Fruit fly (Drosophila melanogaster) Kc167 (cell line): Measurements from ENCODE around the gene Gba1a.

Experiments
- Myc ChIP-seq: fragments of >200 bp; optimal IDR thresholded peaks from 2 replicates; lab custom pipeline; 2017; ENCODE audit warnings: missing external identifiers
- Sin3A ChIP-seq: fragments of >200 bp; optimal IDR thresholded peaks from 2 replicates; lab custom pipeline; 2018; ENCODE audit warnings: missing external identifiers
- h ChIP-seq: fragments of >200 bp; optimal IDR thresholded peaks from 3 replicates; lab custom pipeline; 2018; ENCODE audit warnings: missing external identifiers
- insv ChIP-seq: fragments of >200 bp; optimal IDR thresholded peaks from 3 replicates; lab custom pipeline; 2018; ENCODE audit warnings: missing external identifiers
- psq ChIP-seq: fragments of >200 bp; optimal IDR thresholded peaks from 2 replicates; lab custom pipeline; 2017; ENCODE audit warnings: missing external identifiers
- ttk ChIP-seq: sonication (Bioruptor generic); optimal IDR thresholded peaks from 2 replicates; lab custom pipeline; 2017; ENCODE audit warnings: missing external identifiers

Gba1a gene

dm6 chr3R:23669401-23670216 lies 30.8 kb upstream of the Gba1a start, which contains the start of gene CG31145:
CG31145 (minus strand) TSS chr3R:23669659.
- TF ChIP-seq ttk (lab: Kevin White, UChicago), result no peak
- TF ChIP-seq psq, result no peak
- no peak for TF ChIP-seq insv (lab: Kevin White, UChicago)
- TF ChIP-seq h, result no peak
- TF ChIP-seq Sin3A (lab: Kevin White, UChicago), result no peak
- no peak for TF ChIP-seq Myc

DNA sequence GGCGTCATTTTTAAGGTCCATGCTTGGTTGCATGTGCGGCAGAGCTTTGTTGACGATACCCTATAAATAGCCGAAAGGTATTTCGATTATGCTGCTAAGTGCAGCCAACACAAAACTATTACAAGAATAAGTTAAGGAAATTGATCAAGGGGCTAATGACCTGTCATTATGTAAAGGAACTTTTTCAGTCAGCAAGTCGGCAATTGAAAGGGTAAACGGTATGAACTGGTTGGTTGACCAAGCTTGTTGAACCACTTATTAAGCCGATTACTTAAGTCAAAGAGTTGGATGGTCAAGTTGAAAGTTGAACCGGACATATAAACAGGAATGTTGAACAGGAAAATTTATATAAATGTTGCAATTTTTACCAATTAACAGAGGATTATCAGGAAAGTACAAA lies 27.3 kb upstream of the Gba1a start:
- TF ChIP-seq h (no peak), psq (no peak), Myc (no peak), ttk (lab: Kevin White, UChicago) (no peak), Sin3A (lab: Kevin White, UChicago) (no peak), insv (lab: Kevin White, UChicago) (no peak)

DNA sequence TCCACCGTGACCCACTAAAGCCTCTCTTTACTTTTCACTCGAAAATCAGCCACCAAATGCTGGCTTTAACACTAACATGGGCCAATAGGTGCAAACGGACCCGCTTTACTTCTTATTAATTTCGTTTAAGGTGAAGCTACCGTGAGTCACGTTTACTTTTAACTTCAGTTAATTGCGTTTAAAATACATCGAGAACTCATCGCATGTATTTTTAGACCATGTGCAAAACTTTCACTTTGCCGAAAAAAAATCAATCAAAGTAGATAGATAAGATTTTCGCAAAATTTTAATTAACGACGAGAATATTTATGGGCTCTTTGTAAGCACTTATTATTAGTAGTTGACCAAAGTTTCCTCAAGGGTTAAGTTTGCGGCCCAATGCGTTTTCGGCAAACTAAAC lies 26.1 kb upstream of the Gba1a start:
- TF ChIP-seq ttk (lab: Kevin White, UChicago) (no peak), psq (no peak), insv (lab: Kevin White, UChicago) (no peak), Myc (no peak)

- TF ChIP-seq psq (no peak), insv (lab: Kevin White, UChicago) (no peak), Myc (no peak), h (no peak)
Observed at dm6 chr3R:23675646-23676045, 24.8 kb upstream of the Gba1a start.

- TF ChIP-seq insv (lab: Kevin White, UChicago) (no peak), Sin3A (lab: Kevin White, UChicago) (no peak), Myc (no peak), ttk (lab: Kevin White, UChicago) (no peak), h (no peak), psq (no peak)
Observed at dm6 chr3R:23677058-23677457, 23.4 kb upstream of the Gba1a start, which contains the start of gene GILT3. GILT3 (plus strand) TSS chr3R:23677358.

DNA sequence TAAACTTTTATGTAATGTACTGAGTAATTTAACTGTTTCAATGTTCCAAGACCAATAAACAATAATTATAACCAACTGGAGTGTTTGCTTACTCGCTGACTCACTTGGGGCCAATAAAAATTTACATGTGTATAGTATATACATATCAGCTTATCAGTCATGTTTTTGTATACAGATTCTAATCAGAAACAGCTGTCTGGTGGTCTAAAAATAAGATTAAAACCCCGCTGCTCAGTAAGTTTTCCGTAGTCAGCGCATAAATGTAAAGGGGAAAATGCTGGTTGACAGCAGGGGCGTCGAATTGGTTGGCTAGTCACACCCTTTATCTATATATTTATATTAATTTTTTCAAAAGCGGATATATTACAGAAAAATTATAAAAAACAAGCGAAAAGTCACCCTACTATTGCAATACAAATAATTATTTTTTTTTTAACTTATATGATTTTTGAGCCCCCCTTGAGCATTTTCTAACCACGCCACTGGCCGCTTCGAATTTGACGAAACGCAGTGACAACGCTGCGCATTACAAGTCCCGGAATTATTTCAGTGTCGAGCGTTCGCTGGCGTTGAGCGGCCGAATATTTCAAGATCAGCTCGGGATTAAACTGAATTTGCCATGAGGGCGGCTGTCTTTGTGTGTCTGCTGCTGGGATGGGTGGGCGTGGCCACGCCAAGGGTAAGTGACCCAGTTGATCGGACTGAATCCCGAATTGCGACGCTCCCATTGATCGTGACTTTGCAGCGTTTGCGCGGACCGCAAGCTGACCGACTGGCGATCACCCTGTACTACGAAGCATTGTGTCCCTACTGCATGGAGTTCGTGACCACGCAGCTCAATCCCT lies 21.9 kb upstream of the Gba1a start, which contains the start of gene GILT2:
GILT2 (plus strand) TSS at position 547 of the 845 bp plus-strand sequence.
- TF ChIP-seq psq (no peak), Myc (no peak), insv (lab: Kevin White, UChicago) (no peak)

- TF ChIP-seq insv (lab: Kevin White, UChicago) (no peak), ttk (lab: Kevin White, UChicago) (no peak), h (no peak), Sin3A (lab: Kevin White, UChicago) (no peak), Myc (no peak), psq (no peak)
Observed at dm6 chr3R:23679911-23680336, 20.5 kb upstream of the Gba1a start, which contains the start of gene eIF3d1. eIF3d1 (plus strand) TSS chr3R:23680039.

- TF ChIP-seq h (no peak), ttk (lab: Kevin White, UChicago) (no peak), Myc (no peak), psq (no peak), insv (lab: Kevin White, UChicago) (no peak), Sin3A (lab: Kevin White, UChicago) (no peak)
Observed at dm6 chr3R:23682203-23682602, 18.2 kb upstream of the Gba1a start, which contains the start of gene CG16710. CG16710 (plus strand) TSS chr3R:23682503.

- TF ChIP-seq Sin3A (lab: Kevin White, UChicago) (no peak), insv (lab: Kevin White, UChicago) (no peak), h (no peak), ttk (lab: Kevin White, UChicago) (no peak)
Observed at dm6 chr3R:23683757-23684156, 16.7 kb upstream of the Gba1a start, which contains the start of gene CG18754. CG18754 (plus strand) TSS chr3R:23684057.

DNA sequence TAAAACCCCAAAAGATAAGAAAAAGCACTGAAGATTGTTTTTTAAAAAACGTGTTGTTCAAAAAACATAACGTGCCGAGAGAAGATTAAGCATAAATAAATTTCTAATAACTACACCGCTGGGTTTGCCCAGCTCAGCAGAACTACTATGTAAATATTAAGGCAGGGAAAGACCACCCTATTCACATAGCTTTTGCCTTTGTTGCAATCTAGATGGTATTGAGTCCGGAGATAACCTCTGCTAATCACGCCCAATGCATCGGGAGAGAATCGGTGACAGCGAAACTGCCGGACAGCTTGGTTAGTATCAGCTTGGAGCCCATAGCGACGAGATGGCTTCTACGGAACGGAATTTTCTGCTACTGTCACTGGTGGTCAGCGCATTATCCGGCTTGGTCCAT lies 14.5 kb upstream of the Gba1a start, which contains the start of gene SPE:
SPE (plus strand) TSS at position 301 of the 400 bp plus-strand sequence.
- TF ChIP-seq Sin3A (lab: Kevin White, UChicago) (no peak), Myc (no peak), psq (no peak), insv (lab: Kevin White, UChicago) (no peak), h (no peak), ttk (lab: Kevin White, UChicago) (no peak)

dm6 chr3R:23686924-23687323 lies 13.5 kb upstream of the Gba1a start:
- no peak for TF ChIP-seq Sin3A (lab: Kevin White, UChicago)
- TF ChIP-seq h, result no peak
- TF ChIP-seq psq, result no peak
- no peak for TF ChIP-seq insv (lab: Kevin White, UChicago)
- TF ChIP-seq Myc, result no peak
- TF ChIP-seq ttk (lab: Kevin White, UChicago), result no peak

dm6 chr3R:23694579-23695033 lies 5.8 kb upstream of the Gba1a start, which contains the start of gene CG10254:
CG10254 (minus strand) TSS chr3R:23694983.
- TF ChIP-seq psq, result no peak
- no peak for TF ChIP-seq Myc
- no peak for TF ChIP-seq h
- TF ChIP-seq Sin3A (lab: Kevin White, UChicago), result no peak
- no peak for TF ChIP-seq ttk (lab: Kevin White, UChicago)
- TF ChIP-seq insv (lab: Kevin White, UChicago), result no peak
